Worm (Caenorhabditis elegans): ENCODE measurements around the gene C44C10.3.

DNA sequence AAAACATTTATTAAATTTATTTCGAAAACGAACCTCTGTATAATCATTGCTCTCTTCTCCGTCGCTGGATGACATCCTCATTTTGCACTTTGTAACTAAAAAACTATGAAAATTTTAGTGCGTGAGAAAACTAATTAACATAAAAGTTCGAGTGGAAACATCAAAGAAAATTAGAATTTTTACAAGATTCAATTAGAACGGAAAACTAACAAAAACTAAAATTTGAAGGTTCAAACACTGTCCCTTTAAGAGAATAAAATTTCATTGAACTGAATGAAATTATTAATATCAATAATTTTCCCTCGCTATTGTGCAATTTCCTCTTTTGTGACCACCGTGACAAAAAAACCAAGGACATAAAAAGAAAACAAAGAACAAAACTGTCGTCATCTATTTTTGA lies 34.7 kb downstream of the C44C10.3 start, which contains the start of gene D1053.3:
- TF ChIP-seq cog-1 (tag; optimal IDR thresholded peaks at IDR 0.05) (no peak), klf-2 (GFP tag; conservative IDR thresholded peaks at IDR 0.05) (no peak), T22C8.4 (GFP tag; IDR thresholded peaks at IDR 0.05) (no peak), ztf-29 (GFP tag; IDR thresholded peaks at IDR 0.05) (no peak)
